Fruit fly (Drosophila melanogaster) whole organism, pupa: ENCODE data around the gene Cpr72Ea.

Source experiments
- CG8301 ChIP-seq: fragments of 200-800 bp; sonication (Bioruptor generic); optimal IDR thresholded peaks from 2 replicates; lab custom pipeline; 2018; ENCODE audit warnings: missing biosample characterization, mild to moderate bottlenecking, missing genetic modification characterization
- Ets98B ChIP-seq: fragments of 200-800 bp; sonication (Bioruptor generic); IDR thresholded peaks from 2 replicates; pipeline ENCODE4 v1.3.6; 2022; ENCODE audit warnings: missing biosample characterization, missing genetic modification characterization

dm6 chr3L:16349686-16350085 is 12.7 kb upstream of the Cpr72Ea start:
- TF ChIP-seq Ets98B (GFP tag; lab: Robert Waterston, UW) (no peak), CG8301 (tag; lab: Kevin White, UChicago) (no peak)
